Worm (Caenorhabditis elegans): ENCODE results near the gene hyls-1.
A peak's percentile ranks its signal among the peaks of the same experiment; 100 is the strongest.

hyls-1 gene

ce11 chrV:7196498-7196966 lies 40.6 kb upstream of the hyls-1 start, which contains the start of gene F09G2.2 (continued):
- TF ChIP-seq egl-44 (GFP tag; IDR thresholded peaks at IDR 0.05) (peak; percentile 52; the same call in 1 of the 2 replicates), madf-6 (GFP tag; IDR thresholded peaks at IDR 0.05) (peak; percentile 95), Y67H2A.10 (GFP tag; conservative IDR thresholded peaks at IDR 0.05) (peak; percentile 76; the same call in 1 of the 2 replicates), pbrm-1 (GFP tag; IDR thresholded peaks at IDR 0.05) (peak; percentile 89), B0035.1 (tag; optimal IDR thresholded peaks at IDR 0.05) (peak; percentile 0), mxl-1 (tag; optimal IDR thresholded peaks at IDR 0.05) (peak; percentile 5), nfyb-1 (GFP tag; IDR thresholded peaks at IDR 0.05) (peak; percentile 92), rpc-1 (optimal IDR thresholded peaks at IDR 0.05) (no peak), rpc-1 (tag; optimal IDR thresholded peaks at IDR 0.05) (no peak), madf-8 (GFP tag; conservative IDR thresholded peaks at IDR 0.05) (peak; percentile 82), Y56A3A.18 (GFP tag; IDR thresholded peaks at IDR 0.05) (no peak), mcd-1 (GFP tag; IDR thresholded peaks at IDR 0.05) (peak; percentile 85), snpc-1.1 (tag; optimal IDR thresholded peaks at IDR 0.05; ENCODE audit: insufficient read depth) (peak; percentile 56), attf-3 (GFP tag; conservative IDR thresholded peaks at IDR 0.05) (peak; percentile 73), ztf-18 (tag; optimal IDR thresholded peaks at IDR 0.05) (peak; percentile 70), unc-62 (GFP tag; optimal IDR thresholded peaks at IDR 0.05) (peak; percentile 13), hsf-1 (GFP tag; IDR thresholded peaks at IDR 0.05) (peak; percentile 72; the same call in 1 of the 2 replicates), hmg-20 (GFP tag; IDR thresholded peaks at IDR 0.05) (0 out of 2 replicates have a peak, but pooled peaks have one; percentile 48), ZK185.1 (tag; optimal IDR thresholded peaks at IDR 0.05; ENCODE audit: poor library complexity, severe bottlenecking) (peak; percentile 68), ekl-4 (GFP tag; IDR thresholded peaks at IDR 0.05) (peak; percentile 96), rcor-1 (GFP tag; IDR thresholded peaks at IDR 0.05) (peak; percentile 93), ztf-3 (GFP tag; optimal IDR thresholded peaks at IDR 0.05) (no peak), ceh-27 (GFP tag; optimal IDR thresholded peaks at IDR 0.05) (peak; percentile 88), snpc-4 (GFP tag; optimal IDR thresholded peaks at IDR 0.05) (no peak), snpc-4 (tag; optimal IDR thresholded peaks at IDR 0.05) (peak; percentile 34 to 78 (median 70)), ceh-91 (GFP tag; IDR thresholded peaks at IDR 0.05) (peak; percentile 82), madf-3 (GFP tag; IDR thresholded peaks at IDR 0.05) (peak; percentile 100), unc-130 (GFP tag; optimal IDR thresholded peaks at IDR 0.05) (peak; percentile 32), chd-7 (tag; optimal IDR thresholded peaks at IDR 0.05) (peak; percentile 33), Y95B8A.8 (GFP tag; IDR thresholded peaks at IDR 0.05) (peak; percentile 84), hrde-1 (tag; optimal IDR thresholded peaks at IDR 0.05; ENCODE audit: borderline replicate concordance) (peak; percentile 14), ztf-26 (tag; optimal IDR thresholded peaks at IDR 0.05) (peak; percentile 85), F22D6.2 (tag; optimal IDR thresholded peaks at IDR 0.05) (peak; percentile 57), zfh-2 (GFP tag; conservative IDR thresholded peaks at IDR 0.05) (peak; percentile 90), C17E4.6 (GFP tag; IDR thresholded peaks at IDR 0.05) (peak; percentile 81), him-1 (tag; optimal IDR thresholded peaks at IDR 0.05) (peak; percentile 55), dox-1 (GFP tag; IDR thresholded peaks at IDR 0.05) (peak; percentile 96), F57A8.1 (GFP tag; optimal IDR thresholded peaks at IDR 0.05) (no peak), xnd-1 (tag; optimal IDR thresholded peaks at IDR 0.05) (peak; percentile 77), tbp1 (GFP tag; optimal IDR thresholded peaks at IDR 0.05) (peak; percentile 72), pha-4 (tag; optimal IDR thresholded peaks at IDR 0.05) (peak; percentile 84), cebp-2 (GFP tag; IDR thresholded peaks at IDR 0.05) (no peak), K11D2.4 (GFP tag; IDR thresholded peaks at IDR 0.05) (peak; percentile 72), lin-35 (GFP tag; optimal IDR thresholded peaks at IDR 0.05) (peak; percentile 3 to 93 (median 10)), die-1 (tag; optimal IDR thresholded peaks at IDR 0.05) (no peak), efl-1 (GFP tag; optimal IDR thresholded peaks at IDR 0.05) (peak; percentile 88), mes-4 (tag; optimal IDR thresholded peaks at IDR 0.05) (no peak), B0019.2 (GFP tag; conservative IDR thresholded peaks at IDR 0.05) (0 out of 2 replicates have a peak, but pooled peaks have one; percentile 53), F39B2.1 (GFP tag; IDR thresholded peaks at IDR 0.05) (no peak)

All from whole organism, young adult.